Worm (Caenorhabditis elegans) whole organism, young adult: ENCODE data around the gene sid-2.

Experiments used
- B0035.1 ChIP-seq: sonication (generic microtip); optimal IDR thresholded peaks from 2 replicates; lab custom pipeline; 2016; ENCODE audit warnings: missing genetic modification characterization, mild to moderate bottlenecking, missing compliant biosample characterization, missing genotype, missing genetic modification reagents
- C06A6.2 ChIP-seq: fragments of 200-800 bp; sonication (Bioruptor generic); conservative IDR thresholded peaks from 2 replicates; pipeline ENCODE4 v1.3.6; 2022; ENCODE audit warnings: missing genetic modification characterization, missing compliant biosample characterization
- F39B2.1 ChIP-seq: fragments of 200-800 bp; sonication (Bioruptor generic); IDR thresholded peaks from 2 replicates; pipeline ENCODE4 v1.3.6; 2022; ENCODE audit warnings: missing genetic modification reagents, missing genetic modification characterization, missing compliant biosample characterization
- bed-1 ChIP-seq: fragments of 200-800 bp; sonication (Bioruptor generic); IDR thresholded peaks from 2 replicates; pipeline ENCODE4 v1.3.6; 2022; ENCODE audit warnings: missing genetic modification reagents, missing genetic modification characterization, missing compliant biosample characterization
- ceh-27 ChIP-seq: fragments of 200-800 bp; sonication (Bioruptor generic); optimal IDR thresholded peaks from 2 replicates; lab custom pipeline; 2018; ENCODE audit warnings: mild to moderate bottlenecking, missing genetic modification characterization, moderate library complexity, missing compliant biosample characterization
- ekl-4 ChIP-seq: fragments of 200-800 bp; sonication (Bioruptor generic); IDR thresholded peaks from 2 replicates; pipeline ENCODE4 v1.3.6; 2022; ENCODE audit warnings: missing genetic modification reagents, missing genetic modification characterization, missing compliant biosample characterization
- repo-1 ChIP-seq: sonication (generic microtip); optimal IDR thresholded peaks from 2 replicates; lab custom pipeline; 2017; ENCODE audit warnings: mild to moderate bottlenecking, missing genetic modification characterization, missing compliant biosample characterization
- rpc-1 ChIP-seq, 2 experiments: fragments of 150-350 bp in 1 of 2; sonication (generic microtip) in 1 of 2; optimal IDR thresholded peaks; 2 replicates each; lab custom pipeline; 2014 to 2018; ENCODE audit warnings: missing biosample characterization in 1 of 2, missing genetic modification characterization in 1 of 2, missing genetic modification reagents in 1 of 2, missing genotype in 1 of 2
- snpc-4 ChIP-seq, 5 experiments: fragments of 150-350 bp in 1 of 5; sonication (generic microtip) in 4 of 5; optimal IDR thresholded peaks; 2 replicates each; lab custom pipeline; 2014 to 2018; ENCODE audit warnings: missing genetic modification characterization in 5 of 5, missing biosample characterization in 3 of 5, antibody characterized with exemption in 2 of 5, mild to moderate bottlenecking in 2 of 5, missing compliant biosample characterization in 2 of 5, missing genotype in 2 of 5, moderate library complexity in 2 of 5, missing genetic modification reagents in 1 of 5

Gene sid-2

ce11 chrIII:13731589-13731988 lies 52.3 kb downstream of the sid-2 start, which contains the start of gene W06F12.2:
Gene W06F12.2 (minus strand): TSS chrIII:13731689.
- no peak for TF ChIP-seq ceh-27 (GFP tag; lab: Kevin White, UChicago)
- TF ChIP-seq snpc-4 (GFP tag; optimal IDR thresholded peaks at IDR 0.05; lab: Kevin White, UChicago), result no peak
- no peak for TF ChIP-seq snpc-4 (tag; optimal IDR thresholded peaks at IDR 0.05; lab: Kevin White, UChicago)
- no peak for TF ChIP-seq bed-1 (GFP tag; lab: Robert Waterston, UW)
- no peak for TF ChIP-seq rpc-1 (optimal IDR thresholded peaks at IDR 0.05; lab: Kevin White, UChicago)
- no peak for TF ChIP-seq rpc-1 (tag; optimal IDR thresholded peaks at IDR 0.05; lab: Kevin White, UChicago)
- no peak for TF ChIP-seq repo-1 (tag; lab: Kevin White, UChicago)
- TF ChIP-seq B0035.1, result no peak
- TF ChIP-seq ekl-4 (GFP tag; lab: Robert Waterston, UW), result no peak
- no peak for TF ChIP-seq C06A6.2 (GFP tag; lab: Robert Waterston, UW)
- TF ChIP-seq F39B2.1 (GFP tag; lab: Robert Waterston, UW), result no peak
